Fruit fly (Drosophila melanogaster): ENCODE measurements around the gene CG15332.

CG15332 gene

DNA sequence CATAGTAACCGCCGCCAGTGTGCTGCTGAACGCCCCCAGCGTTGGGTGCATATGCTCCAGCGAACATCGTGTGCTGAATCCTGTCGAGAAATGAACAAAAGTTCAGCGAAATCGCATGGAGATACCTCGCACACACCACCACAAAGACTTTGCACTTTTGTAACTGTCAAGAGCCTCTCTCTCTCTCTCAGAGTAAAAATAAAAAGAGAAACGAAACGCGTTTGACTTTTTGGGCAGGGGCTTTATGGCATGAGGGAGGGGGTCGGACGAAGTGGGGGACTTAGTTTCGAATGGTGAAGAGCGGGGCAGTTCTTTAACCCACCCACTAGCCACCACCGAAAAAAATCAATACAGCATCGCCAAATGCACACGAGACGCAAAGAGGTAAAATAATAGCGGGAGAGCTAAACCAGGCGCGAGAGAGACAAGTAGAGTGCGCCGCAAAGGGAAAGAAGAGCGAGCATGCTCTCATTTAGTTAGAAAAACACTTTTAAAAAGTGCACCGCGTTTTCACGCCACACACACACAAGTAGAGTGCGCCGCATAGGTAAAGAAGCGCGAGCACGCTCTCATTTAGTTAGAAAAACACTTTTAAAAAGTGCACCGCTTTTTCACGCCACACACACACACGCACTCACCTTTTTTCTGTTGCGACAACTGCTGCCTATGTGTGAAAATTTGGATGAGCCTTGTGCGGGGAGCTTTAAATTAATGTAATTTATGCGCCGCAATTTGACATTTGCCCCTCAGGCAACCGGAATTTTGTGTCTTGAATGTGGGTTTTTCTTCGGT, 25.4 kb downstream of the CG15332 start:
- no peak for TF ChIP-seq HLH106 (tag; optimal IDR thresholded peaks at IDR 0.05)
- no peak for TF ChIP-seq tai (GFP tag; optimal IDR thresholded peaks at IDR 0.05)
- TF ChIP-seq Sp1 (GFP tag; optimal IDR thresholded peaks at IDR 0.05) = no peak
- TF ChIP-seq dl (GFP tag; optimal IDR thresholded peaks at IDR 0.05; ENCODE audit: insufficient read depth in 1 of 2, partially characterized antibody in 2 of 2) = peak; percentile 10 to 64
- TF ChIP-seq Dif (GFP tag; optimal IDR thresholded peaks at IDR 0.05; ENCODE audit: partially characterized antibody) = peak; percentile 47
- TF ChIP-seq CG9705 (GFP tag; optimal IDR thresholded peaks at IDR 0.05) = no peak
- no peak for TF ChIP-seq CrebA (GFP tag; optimal IDR thresholded peaks at IDR 0.05; ENCODE audit: borderline replicate concordance)
- TF ChIP-seq Hnf4 (GFP tag; optimal IDR thresholded peaks at IDR 0.05) = peak; percentile 2
- no peak for TF ChIP-seq dsf (GFP tag; optimal IDR thresholded peaks at IDR 0.05; ENCODE audit: borderline replicate concordance)

DNA sequence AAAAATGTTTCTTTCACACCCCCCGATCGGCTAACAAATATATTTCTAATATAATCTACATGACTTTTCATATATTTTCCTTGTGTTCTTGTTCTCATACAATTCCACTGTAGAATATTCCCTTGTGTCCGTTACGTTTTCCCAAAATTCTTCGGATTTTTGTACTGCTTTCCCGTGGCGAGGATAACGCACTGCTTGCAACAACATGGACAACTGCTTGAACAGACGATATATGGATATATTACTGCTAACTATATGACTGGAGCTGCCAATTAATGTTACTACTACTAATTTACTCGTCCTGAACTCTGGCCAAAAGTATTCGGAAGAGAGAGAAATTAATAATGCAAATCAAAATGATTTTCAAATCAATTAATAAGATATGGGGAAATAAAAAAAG, 30.9 kb downstream of the CG15332 start:
- TF ChIP-seq usp (GFP tag; optimal IDR thresholded peaks at IDR 0.05) = no peak
- TF ChIP-seq Hnf4 (GFP tag; optimal IDR thresholded peaks at IDR 0.05) = no peak
- no peak for TF ChIP-seq psq (GFP tag; optimal IDR thresholded peaks at IDR 0.05)
- no peak for TF ChIP-seq Jra (GFP tag; optimal IDR thresholded peaks at IDR 0.05)

DNA sequence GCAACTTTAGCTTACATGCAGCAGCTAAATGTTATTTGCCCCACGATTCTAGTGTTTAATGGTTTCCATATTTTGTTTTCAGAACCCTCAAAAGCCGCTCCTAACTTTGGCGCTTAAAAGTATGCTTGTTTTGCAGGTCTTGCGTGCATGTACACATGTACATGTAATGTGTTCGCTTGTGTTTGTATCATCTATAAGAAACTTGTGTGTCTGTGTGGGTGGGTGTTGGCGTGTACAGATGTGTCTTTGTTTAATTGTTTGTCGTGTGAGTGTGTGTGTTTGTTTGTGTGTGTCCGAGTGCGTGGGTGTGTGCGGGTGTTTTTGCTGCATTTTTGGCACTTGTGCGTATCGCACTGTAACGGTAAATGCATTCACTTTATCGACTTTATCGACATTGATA, 32.7 kb downstream of the CG15332 start:
- TF ChIP-seq Jra (GFP tag; optimal IDR thresholded peaks at IDR 0.05) (no peak), Sp1 (GFP tag; optimal IDR thresholded peaks at IDR 0.05) (no peak), N (GFP tag; optimal IDR thresholded peaks at IDR 0.05) (peak; percentile 56), sage (GFP tag; optimal IDR thresholded peaks at IDR 0.05) (no peak), dmrt93B (GFP tag; optimal IDR thresholded peaks at IDR 0.05) (no peak)

DNA sequence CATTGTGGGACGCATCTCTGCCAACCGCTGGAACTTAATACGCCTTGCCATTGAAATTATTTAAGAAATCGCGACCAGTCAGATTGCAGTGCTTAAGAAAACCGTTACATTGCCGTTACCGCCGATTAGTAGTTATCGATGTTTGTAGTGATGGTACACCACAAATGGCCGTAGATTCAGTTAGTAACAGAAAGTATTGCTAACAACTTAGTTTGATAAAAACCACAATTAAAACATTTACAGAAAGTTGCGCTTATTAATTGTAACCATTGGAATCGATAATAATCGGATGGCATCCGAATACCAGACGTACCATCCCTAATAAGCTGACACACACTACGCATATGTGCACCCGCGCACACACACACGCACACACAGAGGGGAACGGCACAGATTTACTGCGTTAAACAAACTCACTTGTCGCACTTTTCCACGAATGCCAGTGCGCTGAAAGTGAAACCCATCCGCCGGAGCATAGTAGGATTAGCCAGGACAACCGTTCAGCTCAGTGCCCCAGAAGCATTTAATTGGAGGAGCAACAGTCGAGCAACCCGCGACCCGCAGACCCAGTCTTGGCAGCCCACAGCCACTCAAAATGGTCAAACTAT, 35.6 kb downstream of the CG15332 start, which contains the start of the genes hdm and Ykt6:
hdm (minus strand) TSS at position 51 of the 608 bp plus-strand sequence.
Ykt6 (plus strand) TSS at position 329 of the 608 bp plus-strand sequence.
- TF ChIP-seq CrebA (GFP tag; optimal IDR thresholded peaks at IDR 0.05; ENCODE audit: borderline replicate concordance) = no peak
- no peak for TF ChIP-seq Rel (GFP tag; optimal IDR thresholded peaks at IDR 0.05)
- peak; percentile 48 for TF ChIP-seq Rel (tag; optimal IDR thresholded peaks at IDR 0.05)
- no peak for TF ChIP-seq Dfd (GFP tag; optimal IDR thresholded peaks at IDR 0.05)
- TF ChIP-seq woc (GFP tag; optimal IDR thresholded peaks at IDR 0.05) = no peak
- TF ChIP-seq br (GFP tag; optimal IDR thresholded peaks at IDR 0.05) = no peak
- TF ChIP-seq tai (GFP tag; optimal IDR thresholded peaks at IDR 0.05) = no peak
- TF ChIP-seq HLH106 (tag; optimal IDR thresholded peaks at IDR 0.05) = peak; percentile 76
- TF ChIP-seq Mio (GFP tag; optimal IDR thresholded peaks at IDR 0.05) = peak; percentile 3
- no peak for TF ChIP-seq Abd-B (GFP tag; optimal IDR thresholded peaks at IDR 0.05)
- no peak for TF ChIP-seq Vsx2 (GFP tag; optimal IDR thresholded peaks at IDR 0.05; ENCODE audit: partially characterized antibody)
- TF ChIP-seq brk (GFP tag; optimal IDR thresholded peaks at IDR 0.05) = no peak
- no peak for TF ChIP-seq lola (GFP tag; optimal IDR thresholded peaks at IDR 0.05)
- TF ChIP-seq rgr (GFP tag; optimal IDR thresholded peaks at IDR 0.05) = peak; percentile 81
- TF ChIP-seq Dif (GFP tag; optimal IDR thresholded peaks at IDR 0.05; ENCODE audit: partially characterized antibody) = no peak
- peak; percentile 77 for TF ChIP-seq ey (GFP tag; optimal IDR thresholded peaks at IDR 0.05)
- peak; percentile 28 for TF ChIP-seq CG32264 (GFP tag; optimal IDR thresholded peaks at IDR 0.05)
- TF ChIP-seq h (GFP tag; optimal IDR thresholded peaks at IDR 0.05) = peak; percentile 86
- no peak for TF ChIP-seq N (GFP tag; optimal IDR thresholded peaks at IDR 0.05)
- no peak for TF ChIP-seq Sp1 (GFP tag; optimal IDR thresholded peaks at IDR 0.05)
- TF ChIP-seq pan (optimal IDR thresholded peaks at IDR 0.05) = no peak
- peak; percentile 70 for TF ChIP-seq OdsH (GFP tag; optimal IDR thresholded peaks at IDR 0.05)
- no peak for TF ChIP-seq jim (GFP tag; optimal IDR thresholded peaks at IDR 0.05)
- TF ChIP-seq sage (GFP tag; optimal IDR thresholded peaks at IDR 0.05) = no peak
- TF ChIP-seq dmrt93B (GFP tag; optimal IDR thresholded peaks at IDR 0.05) = no peak
- no peak for TF ChIP-seq Hr78 (GFP tag; optimal IDR thresholded peaks at IDR 0.05)
- no peak for TF ChIP-seq Hr83 (GFP tag; optimal IDR thresholded peaks at IDR 0.05; ENCODE audit: poor library complexity, severe bottlenecking)
- no peak for TF ChIP-seq dl (GFP tag; optimal IDR thresholded peaks at IDR 0.05; ENCODE audit: insufficient read depth in 1 of 2, partially characterized antibody in 2 of 2)
- TF ChIP-seq dsf (GFP tag; optimal IDR thresholded peaks at IDR 0.05; ENCODE audit: borderline replicate concordance) = no peak
- TF ChIP-seq sv (GFP tag; optimal IDR thresholded peaks at IDR 0.05) = peak; percentile 67
- no peak for TF ChIP-seq Myc (optimal IDR thresholded peaks at IDR 0.05)
- peak; percentile 92 for TF ChIP-seq Hnf4 (GFP tag; optimal IDR thresholded peaks at IDR 0.05)
- peak; percentile 62 for TF ChIP-seq CG9705 (GFP tag; optimal IDR thresholded peaks at IDR 0.05)
- TF ChIP-seq fru (GFP tag; optimal IDR thresholded peaks at IDR 0.05) = peak; percentile 85
- TF ChIP-seq Jra (GFP tag; optimal IDR thresholded peaks at IDR 0.05) = peak; percentile 93
- no peak for TF ChIP-seq usp (GFP tag; optimal IDR thresholded peaks at IDR 0.05)
- TF ChIP-seq psq (GFP tag; optimal IDR thresholded peaks at IDR 0.05) = peak; percentile 70
- peak; percentile 79 for TF ChIP-seq GATAd (GFP tag; optimal IDR thresholded peaks at IDR 0.05)
- peak in 1 of 2 experiments; percentile 87 for TF ChIP-seq foxo (GFP tag; optimal IDR thresholded peaks at IDR 0.05)

All from whole organism, wandering third instar larva.